Worm (Caenorhabditis elegans): Measurements from ENCODE around the gene ZK287.9.

ZK287.9 gene

ce11 chrV:9661514-9661913, 17.6 kb upstream of the ZK287.9 start, which contains the start of gene pitr-4:
TSS of gene pitr-4 (minus strand) at chrV:9661614.
- TF ChIP-seq ref-1 (GFP tag; conservative IDR thresholded peaks at IDR 0.05) (no peak), T22C8.4 (GFP tag; IDR thresholded peaks at IDR 0.05) (no peak), tab-1 (GFP tag; IDR thresholded peaks at IDR 0.05) (no peak), klf-2 (GFP tag; conservative IDR thresholded peaks at IDR 0.05) (no peak), ztf-23 (GFP tag; IDR thresholded peaks at IDR 0.05) (no peak), flt-1 (GFP tag; IDR thresholded peaks at IDR 0.05) (no peak), ztf-29 (GFP tag; IDR thresholded peaks at IDR 0.05) (no peak), med-1 (GFP tag; optimal IDR thresholded peaks at IDR 0.05; ENCODE audit: insufficient read depth) (no peak), cog-1 (tag; optimal IDR thresholded peaks at IDR 0.05) (no peak)

ce11 chrV:9663948-9664347, 15.2 kb upstream of the ZK287.9 start:
- TF ChIP-seq cog-1 (tag; optimal IDR thresholded peaks at IDR 0.05) (no peak), med-1 (GFP tag; optimal IDR thresholded peaks at IDR 0.05; ENCODE audit: insufficient read depth) (no peak), klf-2 (GFP tag; conservative IDR thresholded peaks at IDR 0.05) (no peak), ztf-29 (GFP tag; IDR thresholded peaks at IDR 0.05) (no peak), flt-1 (GFP tag; IDR thresholded peaks at IDR 0.05) (no peak), tab-1 (GFP tag; IDR thresholded peaks at IDR 0.05) (no peak), ztf-23 (GFP tag; IDR thresholded peaks at IDR 0.05) (no peak), T22C8.4 (GFP tag; IDR thresholded peaks at IDR 0.05) (no peak), ref-1 (GFP tag; conservative IDR thresholded peaks at IDR 0.05) (no peak)

ce11 chrV:9664620-9665019, 14.5 kb upstream of the ZK287.9 start:
- TF ChIP-seq ztf-23 (GFP tag; IDR thresholded peaks at IDR 0.05) (no peak), ztf-29 (GFP tag; IDR thresholded peaks at IDR 0.05) (no peak)

- TF ChIP-seq tab-1 (GFP tag; IDR thresholded peaks at IDR 0.05) (no peak), flt-1 (GFP tag; IDR thresholded peaks at IDR 0.05) (no peak), cog-1 (tag; optimal IDR thresholded peaks at IDR 0.05) (no peak)
These were observed 12.8 kb upstream of the ZK287.9 start, which contains the start of gene ZK287.1 for ce11 chrV:9666394-9666793. TSS of gene ZK287.1 (plus strand) at chrV:9666694.

ce11 chrV:9672495-9672894, 6.7 kb upstream of the ZK287.9 start:
- no peak for TF ChIP-seq ref-1 (GFP tag; conservative IDR thresholded peaks at IDR 0.05)
- TF ChIP-seq tab-1 (GFP tag; IDR thresholded peaks at IDR 0.05), result no peak
- TF ChIP-seq T22C8.4 (GFP tag; IDR thresholded peaks at IDR 0.05), result no peak
- no peak for TF ChIP-seq klf-2 (GFP tag; conservative IDR thresholded peaks at IDR 0.05)
- TF ChIP-seq ztf-23 (GFP tag; IDR thresholded peaks at IDR 0.05), result no peak
- no peak for TF ChIP-seq ztf-29 (GFP tag; IDR thresholded peaks at IDR 0.05)
- no peak for TF ChIP-seq flt-1 (GFP tag; IDR thresholded peaks at IDR 0.05)
- no peak for TF ChIP-seq med-1 (GFP tag; optimal IDR thresholded peaks at IDR 0.05; ENCODE audit: insufficient read depth)
- TF ChIP-seq cog-1 (tag; optimal IDR thresholded peaks at IDR 0.05), result no peak

ce11 chrV:9673199-9673843, 5.8 kb upstream of the ZK287.9 start, which contains the start of gene sulp-8:
TSS of gene sulp-8 (minus strand) at chrV:9673667.
- TF ChIP-seq tab-1 (GFP tag; IDR thresholded peaks at IDR 0.05) (no peak), klf-2 (GFP tag; conservative IDR thresholded peaks at IDR 0.05) (no peak), ztf-23 (GFP tag; IDR thresholded peaks at IDR 0.05) (no peak), ztf-29 (GFP tag; IDR thresholded peaks at IDR 0.05) (no peak), cog-1 (tag; optimal IDR thresholded peaks at IDR 0.05) (no peak), flt-1 (GFP tag; IDR thresholded peaks at IDR 0.05) (no peak), ref-1 (GFP tag; conservative IDR thresholded peaks at IDR 0.05) (no peak), T22C8.4 (GFP tag; IDR thresholded peaks at IDR 0.05) (no peak), med-1 (GFP tag; optimal IDR thresholded peaks at IDR 0.05; ENCODE audit: insufficient read depth) (no peak)

ce11 chrV:9677977-9678376, 1.2 kb upstream of the ZK287.9 start, which contains the start of gene cthd-1:
TSS of gene cthd-1 (plus strand) at chrV:9678277.
- TF ChIP-seq klf-2 (GFP tag; conservative IDR thresholded peaks at IDR 0.05), result no peak
- TF ChIP-seq cog-1 (tag; optimal IDR thresholded peaks at IDR 0.05), result no peak
- no peak for TF ChIP-seq med-1 (GFP tag; optimal IDR thresholded peaks at IDR 0.05; ENCODE audit: insufficient read depth)
- TF ChIP-seq ztf-23 (GFP tag; IDR thresholded peaks at IDR 0.05), result no peak
- no peak for TF ChIP-seq ztf-29 (GFP tag; IDR thresholded peaks at IDR 0.05)
- TF ChIP-seq flt-1 (GFP tag; IDR thresholded peaks at IDR 0.05), result no peak
- no peak for TF ChIP-seq T22C8.4 (GFP tag; IDR thresholded peaks at IDR 0.05)
- no peak for TF ChIP-seq tab-1 (GFP tag; IDR thresholded peaks at IDR 0.05)
- no peak for TF ChIP-seq ref-1 (GFP tag; conservative IDR thresholded peaks at IDR 0.05)

- TF ChIP-seq cog-1 (tag; optimal IDR thresholded peaks at IDR 0.05), result no peak
- TF ChIP-seq ztf-29 (GFP tag; IDR thresholded peaks at IDR 0.05), result no peak
- no peak for TF ChIP-seq tab-1 (GFP tag; IDR thresholded peaks at IDR 0.05)
- TF ChIP-seq med-1 (GFP tag; optimal IDR thresholded peaks at IDR 0.05; ENCODE audit: insufficient read depth), result no peak
- TF ChIP-seq ztf-23 (GFP tag; IDR thresholded peaks at IDR 0.05), result no peak
- TF ChIP-seq T22C8.4 (GFP tag; IDR thresholded peaks at IDR 0.05), result no peak
- no peak for TF ChIP-seq flt-1 (GFP tag; IDR thresholded peaks at IDR 0.05)
- no peak for TF ChIP-seq ref-1 (GFP tag; conservative IDR thresholded peaks at IDR 0.05)
- no peak for TF ChIP-seq klf-2 (GFP tag; conservative IDR thresholded peaks at IDR 0.05)
These were observed 1.1 kb downstream of the ZK287.9 start for ce11 chrV:9680260-9680659.

ce11 chrV:9685559-9685958, 6.4 kb downstream of the ZK287.9 start, which contains the start of gene ZK287.4:
TSS of gene ZK287.4 (minus strand) at chrV:9685659.
- TF ChIP-seq med-1 (GFP tag; optimal IDR thresholded peaks at IDR 0.05; ENCODE audit: insufficient read depth) (no peak), ztf-29 (GFP tag; IDR thresholded peaks at IDR 0.05) (no peak), ref-1 (GFP tag; conservative IDR thresholded peaks at IDR 0.05) (no peak), klf-2 (GFP tag; conservative IDR thresholded peaks at IDR 0.05) (no peak), tab-1 (GFP tag; IDR thresholded peaks at IDR 0.05) (no peak), flt-1 (GFP tag; IDR thresholded peaks at IDR 0.05) (no peak), cog-1 (tag; optimal IDR thresholded peaks at IDR 0.05) (no peak), T22C8.4 (GFP tag; IDR thresholded peaks at IDR 0.05) (no peak), ztf-23 (GFP tag; IDR thresholded peaks at IDR 0.05) (no peak)

- TF ChIP-seq T22C8.4 (GFP tag; IDR thresholded peaks at IDR 0.05) (no peak), ztf-23 (GFP tag; IDR thresholded peaks at IDR 0.05) (no peak), med-1 (GFP tag; optimal IDR thresholded peaks at IDR 0.05; ENCODE audit: insufficient read depth) (no peak), flt-1 (GFP tag; IDR thresholded peaks at IDR 0.05) (no peak), ref-1 (GFP tag; conservative IDR thresholded peaks at IDR 0.05) (no peak), cog-1 (tag; optimal IDR thresholded peaks at IDR 0.05) (no peak), ztf-29 (GFP tag; IDR thresholded peaks at IDR 0.05) (no peak), tab-1 (GFP tag; IDR thresholded peaks at IDR 0.05) (no peak), klf-2 (GFP tag; conservative IDR thresholded peaks at IDR 0.05) (no peak)
These were observed 10.2 kb downstream of the ZK287.9 start for ce11 chrV:9689364-9689763.

Measured in whole organism, midembryonic.